Worm (Caenorhabditis elegans) whole organism, L4 larva: ENCODE data around the gene sup-37.

Experiments used
- F37D6.2 ChIP-seq: sonication (generic microtip); optimal IDR thresholded peaks from 2 replicates; lab custom pipeline; 2016; ENCODE audit warnings: mild to moderate bottlenecking, missing genetic modification characterization, missing compliant biosample characterization
- R02D3.7 ChIP-seq: fragments of 150-350 bp; sonication (generic microtip); optimal IDR thresholded peaks from 3 replicates; lab custom pipeline; 2014; ENCODE audit warnings: missing biosample characterization, missing genetic modification characterization
- T20F7.1 ChIP-seq: fragments of 200-800 bp; sonication (Bioruptor generic); optimal IDR thresholded peaks from 2 replicates; lab custom pipeline; 2018; ENCODE audit warnings: mild to moderate bottlenecking, missing genetic modification characterization, missing compliant biosample characterization
- T26A8.4 ChIP-seq: fragments of 200-800 bp; sonication (Bioruptor generic); IDR thresholded peaks from 2 replicates; pipeline ENCODE4 v1.3.6; 2022; ENCODE audit warnings: missing genetic modification characterization, missing compliant biosample characterization
- ZK337.2 ChIP-seq: fragments of 200-800 bp; sonication (Bioruptor generic); IDR thresholded peaks from 2 replicates; pipeline ENCODE4 v1.3.6; 2022; ENCODE audit warnings: missing genetic modification reagents, missing genetic modification characterization, missing compliant biosample characterization
- aha-1 ChIP-seq: fragments of 150-350 bp; peaks from one replicate; lab custom pipeline; 2014; ENCODE audit warnings: missing biosample characterization, missing genetic modification characterization
- ama-1 ChIP-seq: fragments of 150-350 bp; optimal IDR thresholded peaks from 2 replicates; lab custom pipeline; 2014; ENCODE audit warnings: inconsistent platforms, mixed read lengths
- ceh-28 ChIP-seq: fragments of 150-350 bp; optimal IDR thresholded peaks from 2 replicates; lab custom pipeline; 2014; ENCODE audit warnings: missing biosample characterization, missing genetic modification reagents, missing genetic modification characterization
- ceh-62 ChIP-seq: sonication (generic microtip); optimal IDR thresholded peaks from 2 replicates; lab custom pipeline; 2017; ENCODE audit warnings: missing biosample characterization, missing genetic modification characterization
- ceh-82 ChIP-seq: sonication (generic microtip); optimal IDR thresholded peaks from 2 replicates; lab custom pipeline; 2017; ENCODE audit warnings: missing biosample characterization, missing genetic modification characterization
- ces-1 ChIP-seq: fragments of 150-350 bp; sonication (generic microtip); optimal IDR thresholded peaks from 4 replicates; lab custom pipeline; 2014; ENCODE audit warnings: missing biosample characterization, missing genetic modification reagents, missing genetic modification characterization
- daf-16 ChIP-seq, 3 experiments: sonication (generic microtip); optimal IDR thresholded peaks; 2 replicates each; lab custom pipeline; 2016 to 2017; ENCODE audit warnings: missing genetic modification characterization in 3 of 3, missing genetic modification reagents in 3 of 3, mild to moderate bottlenecking in 2 of 3, missing compliant biosample characterization in 2 of 3, missing biosample characterization in 1 of 3, moderate library complexity in 1 of 3
- daf-19 ChIP-seq: fragments of 200-800 bp; sonication (Bioruptor generic); conservative IDR thresholded peaks from 2 replicates; pipeline ENCODE4 v1.3.6; 2022; ENCODE audit warnings: missing genetic modification characterization, missing compliant biosample characterization
- dmd-6 ChIP-seq: fragments of 200-800 bp; sonication (Bioruptor generic); IDR thresholded peaks from 2 replicates; pipeline ENCODE4 v1.3.6; 2022; ENCODE audit warnings: missing genetic modification reagents, missing genetic modification characterization, missing compliant biosample characterization
- dmd-9 ChIP-seq: fragments of 200-800 bp; sonication (Bioruptor generic); IDR thresholded peaks from 2 replicates; pipeline ENCODE4 v1.3.6; 2022; ENCODE audit warnings: missing genetic modification reagents, missing genetic modification characterization, missing compliant biosample characterization
- duxl-1 ChIP-seq: sonication (generic microtip); optimal IDR thresholded peaks from 2 replicates; lab custom pipeline; 2016; ENCODE audit warnings: mild to moderate bottlenecking, missing genetic modification characterization, moderate library complexity, missing compliant biosample characterization; ENCODE audit not compliant: poor library complexity
- dve-1 ChIP-seq: sonication (generic microtip); optimal IDR thresholded peaks from 2 replicates; lab custom pipeline; 2017; ENCODE audit warnings: antibody characterized with exemption, mild to moderate bottlenecking, missing genetic modification characterization, missing compliant biosample characterization; ENCODE audit not compliant: insufficient read depth
- egl-43 ChIP-seq: fragments of 200-800 bp; sonication (Bioruptor generic); IDR thresholded peaks from 2 replicates; pipeline ENCODE4 v1.3.6; 2022; ENCODE audit warnings: missing genetic modification reagents, missing genetic modification characterization, missing compliant biosample characterization
- fkh-10 ChIP-seq: fragments of 150-350 bp; optimal IDR thresholded peaks from 2 replicates; lab custom pipeline; 2014; ENCODE audit warnings: missing biosample characterization, missing genetic modification reagents, missing genetic modification characterization
- hlh-11 ChIP-seq: fragments of 200-800 bp; sonication (Bioruptor generic); optimal IDR thresholded peaks from 2 replicates; lab custom pipeline; 2018; ENCODE audit warnings: mild to moderate bottlenecking, missing genetic modification characterization, missing compliant biosample characterization
- hlh-30 ChIP-seq: sonication (generic microtip); optimal IDR thresholded peaks from 2 replicates; lab custom pipeline; 2017; ENCODE audit warnings: antibody characterized with exemption, mild to moderate bottlenecking, missing genetic modification characterization, missing compliant biosample characterization; ENCODE audit not compliant: insufficient read depth
- jun-1 ChIP-seq: fragments of 150-350 bp; optimal IDR thresholded peaks from 2 replicates; lab custom pipeline; 2014; ENCODE audit warnings: missing biosample characterization, missing genetic modification reagents, missing genetic modification characterization
- lim-7 ChIP-seq: fragments of 200-800 bp; sonication (Bioruptor generic); IDR thresholded peaks from 2 replicates; pipeline ENCODE4 v1.3.6; 2022; ENCODE audit warnings: missing genetic modification characterization, missing compliant biosample characterization
- lin-1 ChIP-seq: fragments of 200-800 bp; sonication (Bioruptor generic); IDR thresholded peaks from 2 replicates; pipeline ENCODE4 v1.3.6; 2022; ENCODE audit warnings: missing genetic modification reagents, missing genetic modification characterization, missing compliant biosample characterization
- lin-38 ChIP-seq: fragments of 200-800 bp; sonication (Bioruptor generic); IDR thresholded peaks from 2 replicates; pipeline ENCODE4 v1.3.6; 2022; ENCODE audit warnings: missing genetic modification reagents, missing genetic modification characterization, missing compliant biosample characterization
- lin-39 ChIP-seq: fragments of 150-350 bp; optimal IDR thresholded peaks from 2 replicates; lab custom pipeline; 2014; ENCODE audit warnings: missing biosample characterization, missing genetic modification reagents, missing genetic modification characterization
- madf-9 ChIP-seq: fragments of 200-800 bp; sonication (Bioruptor generic); conservative IDR thresholded peaks from 2 replicates; pipeline ENCODE4 v1.3.6; 2022; ENCODE audit warnings: missing genetic modification reagents, missing genetic modification characterization, missing compliant biosample characterization
- mdl-1 ChIP-seq, 2 experiments: fragments of 150-350 bp in 1 of 2; sonication (generic microtip) in 1 of 2; optimal IDR thresholded peaks; 2 replicates each; lab custom pipeline; 2014 to 2017; ENCODE audit warnings: missing biosample characterization in 2 of 2, missing genetic modification characterization in 2 of 2
- mdt-29 ChIP-seq: fragments of 200-800 bp; sonication (Bioruptor generic); IDR thresholded peaks from 2 replicates; pipeline ENCODE4 v1.3.6; 2022; ENCODE audit warnings: missing genetic modification reagents, missing genetic modification characterization, missing compliant biosample characterization
- mep-1 ChIP-seq: fragments of 150-350 bp; sonication (generic microtip); optimal IDR thresholded peaks from 3 replicates; lab custom pipeline; 2014; ENCODE audit warnings: missing biosample characterization, missing genetic modification characterization
- nhr-25 ChIP-seq: sonication (generic microtip); optimal IDR thresholded peaks from 2 replicates; lab custom pipeline; 2017; ENCODE audit warnings: missing genetic modification characterization, mild to moderate bottlenecking, missing compliant biosample characterization, antibody characterized with exemption, moderate library complexity, borderline replicate concordance; ENCODE audit not compliant: insufficient read depth
- nhr-28 ChIP-seq: fragments of 150-350 bp; optimal IDR thresholded peaks from 2 replicates; lab custom pipeline; 2014; ENCODE audit warnings: missing biosample characterization, missing genetic modification characterization
- nhr-41 ChIP-seq: fragments of 200-800 bp; sonication (Bioruptor generic); IDR thresholded peaks from 2 replicates; pipeline ENCODE4 v1.3.6; 2022; ENCODE audit warnings: missing genetic modification reagents, missing genetic modification characterization, missing compliant biosample characterization
- nhr-42 ChIP-seq: fragments of 200-800 bp; sonication (Bioruptor generic); IDR thresholded peaks from 2 replicates; pipeline ENCODE4 v1.3.6; 2022; ENCODE audit warnings: missing genetic modification characterization, missing compliant biosample characterization
- nhr-48 ChIP-seq: sonication (generic microtip); optimal IDR thresholded peaks from 2 replicates; lab custom pipeline; 2016; ENCODE audit warnings: mild to moderate bottlenecking, missing genetic modification characterization, missing compliant biosample characterization
- php-3 ChIP-seq: fragments of 200-800 bp; sonication (Bioruptor generic); IDR thresholded peaks from 2 replicates; pipeline ENCODE4 v1.3.6; 2022; ENCODE audit warnings: missing genetic modification reagents, missing genetic modification characterization, missing compliant biosample characterization
- pqm-1 ChIP-seq: sonication (generic microtip); optimal IDR thresholded peaks from 2 replicates; lab custom pipeline; 2017; ENCODE audit warnings: missing biosample characterization, missing genetic modification characterization
- saeg-2 ChIP-seq: fragments of 200-800 bp; sonication (Bioruptor generic); IDR thresholded peaks from 2 replicates; pipeline ENCODE4 v1.3.6; 2022; ENCODE audit warnings: missing genetic modification reagents, missing genetic modification characterization, missing compliant biosample characterization
- sdz-12 ChIP-seq: fragments of 200-800 bp; sonication (Bioruptor generic); optimal IDR thresholded peaks from 2 replicates; lab custom pipeline; 2018; ENCODE audit warnings: mild to moderate bottlenecking, missing genetic modification characterization, missing compliant biosample characterization
- set-16 ChIP-seq: fragments of 200-800 bp; sonication (Bioruptor generic); IDR thresholded peaks from 2 replicates; pipeline ENCODE4 v1.3.6; 2022; ENCODE audit warnings: missing genetic modification reagents, missing genetic modification characterization, missing compliant biosample characterization
- spr-1 ChIP-seq: sonication (generic microtip); optimal IDR thresholded peaks from 2 replicates; lab custom pipeline; 2016; ENCODE audit warnings: mild to moderate bottlenecking, missing genetic modification characterization, missing compliant biosample characterization
- spr-3 ChIP-seq: fragments of 200-800 bp; sonication (Bioruptor generic); optimal IDR thresholded peaks from 2 replicates; lab custom pipeline; 2018; ENCODE audit warnings: mild to moderate bottlenecking, missing genetic modification characterization, missing compliant biosample characterization
- tag-97 ChIP-seq: fragments of 200-800 bp; sonication (Bioruptor generic); IDR thresholded peaks from 2 replicates; pipeline ENCODE4 v1.3.6; 2022; ENCODE audit warnings: missing genetic modification characterization, missing compliant biosample characterization
- tra-1 ChIP-seq: fragments of 200-800 bp; sonication (Bioruptor generic); IDR thresholded peaks from 2 replicates; pipeline ENCODE4 v1.3.6; 2022; ENCODE audit warnings: missing genetic modification reagents, missing genetic modification characterization, missing compliant biosample characterization
- unc-39 ChIP-seq: sonication (generic microtip); optimal IDR thresholded peaks from 2 replicates; lab custom pipeline; 2017; ENCODE audit warnings: missing biosample characterization, missing genetic modification characterization
- unc-62 ChIP-seq, 3 experiments: fragments of 150-350 bp in 1 of 3; sonication (generic microtip); optimal IDR thresholded peaks in 2 of 3; peaks in 1 of 3; 1 replicate in 1 of 3; 2 replicates in 2 of 3; lab custom pipeline; 2014 to 2017; ENCODE audit warnings: missing biosample characterization in 3 of 3, missing genetic modification characterization in 3 of 3, missing genetic modification reagents in 3 of 3, missing genotype in 1 of 3
- zag-1 ChIP-seq: fragments of 150-350 bp; optimal IDR thresholded peaks from 2 replicates; lab custom pipeline; 2014; ENCODE audit warnings: missing biosample characterization, missing genetic modification characterization
- zfp-2 ChIP-seq: sonication (generic microtip); optimal IDR thresholded peaks from 2 replicates; lab custom pipeline; 2016; ENCODE audit warnings: mild to moderate bottlenecking, missing genetic modification characterization, missing compliant biosample characterization
- ztf-11 ChIP-seq: fragments of 150-350 bp; optimal IDR thresholded peaks from 2 replicates; lab custom pipeline; 2014; ENCODE audit warnings: missing biosample characterization, missing genetic modification characterization

The sup-37 gene

ce11 chrV:8767493-8767892, 18.9 kb upstream of the sup-37 start (continued):
- no peak for TF ChIP-seq sdz-12
- TF ChIP-seq fkh-10 (GFP tag; lab: Kevin White, UChicago) = no peak
- TF ChIP-seq dmd-6 (GFP tag; lab: Robert Waterston, UW) = peak; percentile 18; the same call in 1 of the 2 replicates
- no peak for TF ChIP-seq F37D6.2 (tag; lab: Kevin White, UChicago)
- no peak for TF ChIP-seq egl-43
- TF ChIP-seq duxl-1 = no peak

ce11 chrV:8768481-8768959, 17.8 kb upstream of the sup-37 start, which contains the start of gene B0507.3:
Gene B0507.3 (plus strand): TSS chrV:8768909.
- TF ChIP-seq lin-38 (GFP tag; lab: Robert Waterston, UW) (no peak), dmd-9 (GFP tag; lab: Robert Waterston, UW) (no peak), zag-1 (tag; lab: Kevin White, UChicago) (no peak), daf-16 (GFP tag; optimal IDR thresholded peaks at IDR 0.05; lab: Kevin White, UChicago) (peak in 1 of 2 experiments; percentile 93), daf-16 (tag; optimal IDR thresholded peaks at IDR 0.05; lab: Kevin White, UChicago) (peak; percentile 98), ama-1 (lab: Kevin White, UChicago) (no peak), mdt-29 (GFP tag; lab: Robert Waterston, UW) (no peak), nhr-48 (tag; lab: Kevin White, UChicago) (peak; percentile 55), nhr-28 (tag; lab: Kevin White, UChicago) (peak; percentile 95), ztf-11 (tag; lab: Kevin White, UChicago) (no peak), zfp-2 (tag; lab: Kevin White, UChicago) (no peak), ceh-82 (tag; lab: Kevin White, UChicago) (no peak), ceh-62 (no peak), T26A8.4 (GFP tag; lab: Robert Waterston, UW) (no peak), spr-3 (no peak), set-16 (GFP tag; lab: Robert Waterston, UW) (no peak), pqm-1 (peak; percentile 100), nhr-42 (0 out of 2 replicates have a peak, but pooled peaks have one; percentile 49), mdl-1 (tag; optimal IDR thresholded peaks at IDR 0.05; lab: Kevin White, UChicago) (peak in 1 of 2 experiments; percentile 3), daf-19 (GFP tag; lab: Robert Waterston, UW) (no peak), mep-1 (tag; lab: Kevin White, UChicago) (no peak), hlh-30 (tag; lab: Kevin White, UChicago) (peak; percentile 51), R02D3.7 (tag; lab: Kevin White, UChicago) (no peak), unc-39 (tag; lab: Kevin White, UChicago) (no peak), php-3 (GFP tag; lab: Robert Waterston, UW) (peak; percentile 97), unc-62 (GFP tag; optimal IDR thresholded peaks at IDR 0.05 in 1 of 2; lab: Kevin White, UChicago) (peak; percentile 13 to 25), unc-62 (tag; optimal IDR thresholded peaks at IDR 0.05; lab: Kevin White, UChicago) (no peak), lim-7 (GFP tag; lab: Robert Waterston, UW) (no peak), aha-1 (tag; lab: Kevin White, UChicago) (peak; percentile 35), egl-43 (no peak), lin-1 (GFP tag; lab: Robert Waterston, UW) (peak; percentile 96), nhr-41 (peak; percentile 77), tag-97 (GFP tag; lab: Robert Waterston, UW) (no peak), spr-1 (tag; lab: Kevin White, UChicago) (no peak), dve-1 (tag; lab: Kevin White, UChicago) (peak; percentile 93), hlh-11 (tag; lab: Kevin White, UChicago) (peak; percentile 94), ces-1 (GFP tag; lab: Kevin White, UChicago) (no peak), lin-39 (tag; lab: Kevin White, UChicago) (no peak), madf-9 (no peak), nhr-25 (no peak), tra-1 (GFP tag; lab: Robert Waterston, UW) (peak; percentile 98), jun-1 (tag; lab: Kevin White, UChicago) (no peak), ceh-28 (tag; lab: Kevin White, UChicago) (no peak), saeg-2 (GFP tag; lab: Robert Waterston, UW) (no peak), T20F7.1 (GFP tag; lab: Kevin White, UChicago) (peak; percentile 29), ZK337.2 (GFP tag; lab: Robert Waterston, UW) (no peak)
